Fruit fly (Drosophila melanogaster): ENCODE measurements around the gene Task7.
A peak's percentile ranks its signal among the peaks of the same experiment; 100 is the strongest.

The Task7 gene

DNA sequence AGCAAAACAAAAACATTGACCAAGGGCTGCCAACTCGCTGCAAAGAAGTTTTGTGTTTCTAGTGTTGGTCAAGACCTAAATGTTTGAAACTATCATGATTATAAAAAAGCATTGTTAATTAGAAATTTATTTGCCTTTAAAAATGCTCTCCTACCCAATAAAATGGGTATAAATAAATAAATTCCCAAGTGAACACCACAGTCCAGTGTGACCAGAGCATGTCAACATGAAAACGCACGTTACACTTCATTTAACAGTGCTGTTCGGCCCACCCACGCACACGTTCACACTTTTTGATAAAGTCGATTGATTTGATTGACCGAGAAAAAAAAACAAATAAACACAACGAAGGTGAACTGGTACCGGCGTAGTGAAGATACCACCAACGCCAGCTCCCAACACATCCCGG lies 8.0 kb downstream of the Task7 start, which contains the start of the genes CG9356, BBIP1 and CG8135 (continued):
- TF ChIP-seq CG15269 (tag; optimal IDR thresholded peaks at IDR 0.05) (no peak), CG10543 (GFP tag; optimal IDR thresholded peaks at IDR 0.05) (peak; percentile 50), sens (GFP tag) (peak; percentile 98), pnt (GFP tag; optimal IDR thresholded peaks at IDR 0.05) (peak; percentile 67), Sry-δ (GFP tag; optimal IDR thresholded peaks at IDR 0.05) (peak; percentile 72), crol (GFP tag; IDR thresholded peaks at IDR 0.05) (no peak), grau (tag; optimal IDR thresholded peaks at IDR 0.05) (peak; percentile 66), fd102C (GFP tag; optimal IDR thresholded peaks at IDR 0.05) (peak; percentile 38), scrt (GFP tag; optimal IDR thresholded peaks at IDR 0.05) (no peak), cad (GFP tag; optimal IDR thresholded peaks at IDR 0.05) (no peak), CG18011 (GFP tag; optimal IDR thresholded peaks at IDR 0.05) (peak; percentile 68), Hsf (GFP tag; optimal IDR thresholded peaks at IDR 0.05) (peak; percentile 88), CG13775 (GFP tag; optimal IDR thresholded peaks at IDR 0.05) (peak; percentile 72), Dad (GFP tag; optimal IDR thresholded peaks at IDR 0.05) (peak; percentile 81), stwl (tag; optimal IDR thresholded peaks at IDR 0.05) (peak; percentile 92), wor (GFP tag; IDR thresholded peaks at IDR 0.05) (peak; percentile 35; the same call in 1 of the 2 replicates), luna (GFP tag; optimal IDR thresholded peaks at IDR 0.05) (peak; percentile 39), HmgD (GFP tag; optimal IDR thresholded peaks at IDR 0.05) (peak; percentile 71), danr (GFP tag; IDR thresholded peaks at IDR 0.05) (no peak), psq (GFP tag; optimal IDR thresholded peaks at IDR 0.05) (peak; percentile 59), CG10565 (GFP tag; optimal IDR thresholded peaks at IDR 0.05) (no peak), CG15601 (tag; optimal IDR thresholded peaks at IDR 0.05) (peak; percentile 79), bab2 (GFP tag; optimal IDR thresholded peaks at IDR 0.05) (peak; percentile 84), CG4328 (GFP tag; optimal IDR thresholded peaks at IDR 0.05) (peak; percentile 0), NC2α (GFP tag; optimal IDR thresholded peaks at IDR 0.05) (peak; percentile 65), CG17385 (GFP tag; optimal IDR thresholded peaks at IDR 0.05) (no peak), esg (GFP tag; conservative IDR thresholded peaks at IDR 0.05) (peak; percentile 45), CG33557 (GFP tag; optimal IDR thresholded peaks at IDR 0.05) (peak; percentile 36), CG7745 (tag; optimal IDR thresholded peaks at IDR 0.05) (no peak), CG18619 (GFP tag; optimal IDR thresholded peaks at IDR 0.05) (peak; percentile 39), Tbp (GFP tag; optimal IDR thresholded peaks at IDR 0.05) (no peak), CG7357 (GFP tag; IDR thresholded peaks at IDR 0.05) (peak; percentile 29; the same call in 1 of the 3 replicates), HmgZ (tag; optimal IDR thresholded peaks at IDR 0.05) (peak; percentile 85), yki (optimal IDR thresholded peaks at IDR 0.05) (no peak), dysf (GFP tag; IDR thresholded peaks at IDR 0.05) (peak; percentile 59; the same call in 1 of the 3 replicates), gt (GFP tag; IDR thresholded peaks at IDR 0.05) (no peak), fu2 (GFP tag; optimal IDR thresholded peaks at IDR 0.05) (peak; percentile 71), aop (GFP tag; IDR thresholded peaks at IDR 0.05) (no peak), Atf6 (GFP tag; IDR thresholded peaks at IDR 0.05) (peak; percentile 69), hb (GFP tag; IDR thresholded peaks at IDR 0.05; ENCODE audit: partially characterized antibody) (no peak), Meics (GFP tag; optimal IDR thresholded peaks at IDR 0.05) (peak; percentile 41), Hmx (GFP tag; optimal IDR thresholded peaks at IDR 0.05) (no peak), Spps (tag; optimal IDR thresholded peaks at IDR 0.05) (peak; percentile 59), ranshi (GFP tag; IDR thresholded peaks at IDR 0.05) (peak; percentile 59), CG12299 (tag; optimal IDR thresholded peaks at IDR 0.05) (peak; percentile 60), CG1792 (GFP tag; optimal IDR thresholded peaks at IDR 0.05) (peak; percentile 66), CG11696 (GFP tag; IDR thresholded peaks at IDR 0.05) (no peak), Gsc (GFP tag; IDR thresholded peaks at IDR 0.05) (no peak), CG2129 (GFP tag; IDR thresholded peaks at IDR 0.05; ENCODE audit: partially characterized antibody) (no peak), CG12769 (tag; optimal IDR thresholded peaks at IDR 0.05) (no peak), Hr78 (GFP tag; optimal IDR thresholded peaks at IDR 0.05) (no peak), CG11085 (GFP tag; IDR thresholded peaks at IDR 0.05) (no peak)

Measured in whole organism, embryonic.